In genomic region chrIV:9825196-9825744, ce11 we compare ENCODE assay signal across 6 worm cellular contexts.
A peak's percentile ranks its signal among the peaks of the same experiment; 100 is the strongest.
TF ChIP-seq lines count a peak whose summit lies in the region.

Gene mtr-4, plus strand, starts transcription at chrIV:9825694.

TF ChIP-seq in whole organism, L1 larva, 84 proteins besides CTCF, POLR2A, EP300 and RAD21 (continues in another document):
- TF ChIP-seq zag-1 (tag; optimal IDR thresholded peaks at IDR 0.05; lab: Kevin White, UChicago) (no peak), nhr-77 (tag; optimal IDR thresholded peaks at IDR 0.05; lab: Kevin White, UChicago) (no peak), lsy-2 (tag; optimal IDR thresholded peaks at IDR 0.05; lab: Kevin White, UChicago) (peak in 1 of 2 experiments; percentile 53), unc-130 (tag; optimal IDR thresholded peaks at IDR 0.05; lab: Kevin White, UChicago) (peak; percentile 6), egl-27 (tag; optimal IDR thresholded peaks at IDR 0.05; lab: Kevin White, UChicago) (no peak), mab-9 (GFP tag; IDR thresholded peaks at IDR 0.05; lab: Robert Waterston, UW) (no peak), elt-2 (tag; optimal IDR thresholded peaks at IDR 0.05; lab: Kevin White, UChicago) (peak; percentile 57), nhr-12 (tag; optimal IDR thresholded peaks at IDR 0.05; lab: Kevin White, UChicago) (no peak), ceh-88 (GFP tag; IDR thresholded peaks at IDR 0.05; lab: Robert Waterston, UW) (no peak), sup-37 (GFP tag; optimal IDR thresholded peaks at IDR 0.05; lab: Kevin White, UChicago) (no peak), dpl-1 (GFP tag; optimal IDR thresholded peaks at IDR 0.05; lab: Kevin White, UChicago) (peak; percentile 33 to 73 (median 59)), nhr-71 (tag; optimal IDR thresholded peaks at IDR 0.05; lab: Kevin White, UChicago) (peak; percentile 55), nhr-90 (tag; optimal IDR thresholded peaks at IDR 0.05; lab: Kevin White, UChicago; ENCODE audit: poor library complexity) (no peak), nhr-237 (tag; optimal IDR thresholded peaks at IDR 0.05; lab: Kevin White, UChicago) (no peak), grh-1 (GFP tag; IDR thresholded peaks at IDR 0.05; lab: Robert Waterston, UW) (no peak), fkh-10 (GFP tag; optimal IDR thresholded peaks at IDR 0.05; lab: Kevin White, UChicago) (no peak)

TF ChIP-seq in whole organism, L2 larva, 48 proteins besides CTCF, POLR2A, EP300 and RAD21 (continues in another document):
- TF ChIP-seq mbf-1 (tag; optimal IDR thresholded peaks at IDR 0.05; lab: Kevin White, UChicago), result no peak
- TF ChIP-seq mdl-1 (tag; optimal IDR thresholded peaks at IDR 0.05; lab: Kevin White, UChicago), result no peak
- peak; percentile 50 for TF ChIP-seq C34F6.9 (tag; optimal IDR thresholded peaks at IDR 0.05; lab: Kevin White, UChicago)
- TF ChIP-seq egl-27 (tag; optimal IDR thresholded peaks at IDR 0.05; lab: Kevin White, UChicago), result no peak
- TF ChIP-seq sem-4 (tag; optimal IDR thresholded peaks at IDR 0.05; lab: Kevin White, UChicago), result no peak
- TF ChIP-seq aly-2 (tag; optimal IDR thresholded peaks at IDR 0.05; lab: Kevin White, UChicago), result no peak
- no peak for TF ChIP-seq lin-13 (GFP tag; optimal IDR thresholded peaks at IDR 0.05; lab: Kevin White, UChicago)
- no peak for TF ChIP-seq sma-3 (GFP tag; optimal IDR thresholded peaks at IDR 0.05; lab: Kevin White, UChicago)
- TF ChIP-seq unc-55 (GFP tag; optimal IDR thresholded peaks at IDR 0.05; lab: Kevin White, UChicago), result no peak
- no peak for TF ChIP-seq elt-1 (tag; optimal IDR thresholded peaks at IDR 0.05; lab: Kevin White, UChicago)
- peak; percentile 30 for TF ChIP-seq nhr-129 (tag; optimal IDR thresholded peaks at IDR 0.05; lab: Kevin White, UChicago)
- no peak for TF ChIP-seq lin-11 (tag; optimal IDR thresholded peaks at IDR 0.05; lab: Kevin White, UChicago)
- TF ChIP-seq nhr-237 (tag; optimal IDR thresholded peaks at IDR 0.05; lab: Kevin White, UChicago), result no peak
- TF ChIP-seq zag-1 (tag; optimal IDR thresholded peaks at IDR 0.05; lab: Kevin White, UChicago), result no peak
- TF ChIP-seq fos-1 (tag; optimal IDR thresholded peaks at IDR 0.05; lab: Kevin White, UChicago), result peak; percentile 44
- TF ChIP-seq nhr-25 (tag; optimal IDR thresholded peaks at IDR 0.05; lab: Kevin White, UChicago), result no peak
- no peak for TF ChIP-seq nhr-11 (tag; optimal IDR thresholded peaks at IDR 0.05; lab: Kevin White, UChicago)

TF ChIP-seq in whole organism, L3 larva, 47 proteins besides CTCF, POLR2A, EP300 and RAD21:
- TF ChIP-seq elt-3 (tag; optimal IDR thresholded peaks at IDR 0.05; lab: Kevin White, UChicago) (no peak), sea-2 (GFP tag; optimal IDR thresholded peaks at IDR 0.05; lab: Kevin White, UChicago) (no peak), lin-39 (tag; optimal IDR thresholded peaks at IDR 0.05; lab: Kevin White, UChicago) (no peak), egl-27 (tag; optimal IDR thresholded peaks at IDR 0.05; lab: Kevin White, UChicago) (no peak), ceh-28 (tag; optimal IDR thresholded peaks at IDR 0.05; lab: Kevin White, UChicago) (no peak), pha-4 (tag; optimal IDR thresholded peaks at IDR 0.05; lab: Kevin White, UChicago) (no peak), skn-1 (tag; optimal IDR thresholded peaks at IDR 0.05; lab: Kevin White, UChicago) (peak; percentile 24), mdl-1 (tag; optimal IDR thresholded peaks at IDR 0.05; lab: Kevin White, UChicago) (no peak), elt-2 (tag; optimal IDR thresholded peaks at IDR 0.05; lab: Kevin White, UChicago) (peak; percentile 85), nhr-28 (tag; optimal IDR thresholded peaks at IDR 0.05; lab: Kevin White, UChicago) (no peak), elt-1 (tag; optimal IDR thresholded peaks at IDR 0.05; lab: Kevin White, UChicago) (no peak), nhr-237 (tag; optimal IDR thresholded peaks at IDR 0.05; lab: Kevin White, UChicago) (no peak), egl-5 (tag; optimal IDR thresholded peaks at IDR 0.05; lab: Kevin White, UChicago) (peak; percentile 27), ceh-9 (tag; optimal IDR thresholded peaks at IDR 0.05; lab: Kevin White, UChicago) (no peak), lin-15B (tag; optimal IDR thresholded peaks at IDR 0.05; lab: Kevin White, UChicago) (peak; percentile 62)

TF ChIP-seq in whole organism, L4 larva, 104 proteins besides CTCF, POLR2A, EP300 and RAD21:
- TF ChIP-seq mes-2 (tag; optimal IDR thresholded peaks at IDR 0.05; lab: Kevin White, UChicago; ENCODE audit: poor library complexity, severe bottlenecking), result peak; percentile 8
- TF ChIP-seq spr-1 (tag; optimal IDR thresholded peaks at IDR 0.05; lab: Kevin White, UChicago), result no peak
- TF ChIP-seq ZK546.5 (tag; optimal IDR thresholded peaks at IDR 0.05; lab: Kevin White, UChicago), result no peak
- TF ChIP-seq zip-2 (tag; optimal IDR thresholded peaks at IDR 0.05; lab: Kevin White, UChicago), result no peak
- TF ChIP-seq snpc-1.2 (GFP tag; IDR thresholded peaks at IDR 0.05; lab: Robert Waterston, UW), result peak; percentile 80
- peak; percentile 95 for TF ChIP-seq lin-38 (GFP tag; IDR thresholded peaks at IDR 0.05; lab: Robert Waterston, UW)
- peak; percentile 5 for TF ChIP-seq F49E8.2 (tag; optimal IDR thresholded peaks at IDR 0.05; lab: Kevin White, UChicago; ENCODE audit: borderline replicate concordance)
- peak; percentile 8 for TF ChIP-seq unc-130 (GFP tag; optimal IDR thresholded peaks at IDR 0.05; lab: Kevin White, UChicago)
- peak; percentile 71 for TF ChIP-seq dpl-1 (GFP tag; optimal IDR thresholded peaks at IDR 0.05; lab: Kevin White, UChicago)
- TF ChIP-seq mdl-1 (tag; optimal IDR thresholded peaks at IDR 0.05; lab: Kevin White, UChicago), result peak in 1 of 2 experiments; percentile 17
- TF ChIP-seq pqm-1 (tag; optimal IDR thresholded peaks at IDR 0.05; lab: Kevin White, UChicago), result peak; percentile 27
- TF ChIP-seq tra-1 (GFP tag; IDR thresholded peaks at IDR 0.05; lab: Robert Waterston, UW), result 0 out of 2 replicates have a peak, but pooled peaks have one; percentile 53
- no peak for TF ChIP-seq F44E2.7 (GFP tag; IDR thresholded peaks at IDR 0.05; lab: Robert Waterston, UW)
- TF ChIP-seq nhr-28 (tag; optimal IDR thresholded peaks at IDR 0.05; lab: Kevin White, UChicago), result peak; percentile 3
- TF ChIP-seq nhr-48 (tag; optimal IDR thresholded peaks at IDR 0.05; lab: Kevin White, UChicago), result no peak

TF ChIP-seq in whole organism, midembryonic, 9 proteins besides CTCF, POLR2A, EP300 and RAD21:
- TF ChIP-seq cog-1 (tag; optimal IDR thresholded peaks at IDR 0.05; lab: Kevin White, UChicago) (no peak), ref-1 (GFP tag; conservative IDR thresholded peaks at IDR 0.05; lab: Robert Waterston, UW) (no peak), klf-2 (GFP tag; conservative IDR thresholded peaks at IDR 0.05; lab: Robert Waterston, UW) (no peak), ztf-29 (GFP tag; IDR thresholded peaks at IDR 0.05; lab: Robert Waterston, UW) (peak; percentile 64; the same call in 1 of the 2 replicates), T22C8.4 (GFP tag; IDR thresholded peaks at IDR 0.05; lab: Robert Waterston, UW) (no peak), flt-1 (GFP tag; IDR thresholded peaks at IDR 0.05; lab: Robert Waterston, UW) (no peak), tab-1 (GFP tag; IDR thresholded peaks at IDR 0.05; lab: Robert Waterston, UW) (no peak)

TF ChIP-seq in whole organism, young adult, 124 proteins besides CTCF, POLR2A, EP300 and RAD21 (continues in another document):
- TF ChIP-seq attf-6 (GFP tag; IDR thresholded peaks at IDR 0.05; lab: Robert Waterston, UW) (0 out of 2 replicates have a peak, but pooled peaks have one; percentile 17), hmg-1.2 (GFP tag; IDR thresholded peaks at IDR 0.05; lab: Robert Waterston, UW) (peak; percentile 51), B0019.2 (GFP tag; conservative IDR thresholded peaks at IDR 0.05; lab: Robert Waterston, UW) (no peak), dpl-1 (GFP tag; optimal IDR thresholded peaks at IDR 0.05; lab: Kevin White, UChicago) (peak; percentile 45), pbrm-1 (GFP tag; IDR thresholded peaks at IDR 0.05; lab: Robert Waterston, UW) (peak; percentile 53; the same call in 1 of the 2 replicates), lsl-1 (GFP tag; optimal IDR thresholded peaks at IDR 0.05; lab: Kevin White, UChicago) (peak; percentile 98), F49E8.2 (tag; optimal IDR thresholded peaks at IDR 0.05; lab: Kevin White, UChicago; ENCODE audit: insufficient read depth) (peak; percentile 47), attf-5 (GFP tag; optimal IDR thresholded peaks at IDR 0.05; lab: Kevin White, UChicago) (peak; percentile 71), Y79H2A.3 (GFP tag; conservative IDR thresholded peaks at IDR 0.05; lab: Robert Waterston, UW) (no peak), sea-2 (GFP tag; IDR thresholded peaks at IDR 0.05; lab: Robert Waterston, UW) (no peak), mcd-1 (GFP tag; IDR thresholded peaks at IDR 0.05; lab: Robert Waterston, UW) (peak; percentile 91), dox-1 (GFP tag; IDR thresholded peaks at IDR 0.05; lab: Robert Waterston, UW) (peak; percentile 77; the same call in 1 of the 2 replicates), cebp-1 (GFP tag; IDR thresholded peaks at IDR 0.05; lab: Robert Waterston, UW) (no peak), cebp-1 (tag; optimal IDR thresholded peaks at IDR 0.05; lab: Kevin White, UChicago) (no peak), repo-1 (tag; optimal IDR thresholded peaks at IDR 0.05; lab: Kevin White, UChicago) (no peak), akir-1 (GFP tag; optimal IDR thresholded peaks at IDR 0.05; lab: Kevin White, UChicago) (no peak), ceh-91 (GFP tag; IDR thresholded peaks at IDR 0.05; lab: Robert Waterston, UW) (peak; percentile 77), nfyb-1 (GFP tag; IDR thresholded peaks at IDR 0.05; lab: Robert Waterston, UW) (no peak), snpc-4 (GFP tag; optimal IDR thresholded peaks at IDR 0.05; lab: Kevin White, UChicago) (peak; percentile 64), snpc-4 (tag; optimal IDR thresholded peaks at IDR 0.05; lab: Kevin White, UChicago) (peak in 3 of 4 experiments; percentile 9 to 71 (median 69)), xnd-1 (tag; optimal IDR thresholded peaks at IDR 0.05; lab: Kevin White, UChicago) (peak; percentile 93), zfh-2 (GFP tag; conservative IDR thresholded peaks at IDR 0.05; lab: Robert Waterston, UW) (no peak), attf-3 (GFP tag; conservative IDR thresholded peaks at IDR 0.05; lab: Robert Waterston, UW) (peak; percentile 40), athp-1 (tag; optimal IDR thresholded peaks at IDR 0.05; lab: Kevin White, UChicago) (peak; percentile 34), B0336.3 (GFP tag; IDR thresholded peaks at IDR 0.05; lab: Robert Waterston, UW) (0 out of 2 replicates have a peak, but pooled peaks have one; percentile 34), efl-1 (GFP tag; optimal IDR thresholded peaks at IDR 0.05; lab: Kevin White, UChicago) (peak; percentile 74), madf-8 (GFP tag; conservative IDR thresholded peaks at IDR 0.05; lab: Robert Waterston, UW) (peak; percentile 90), F33H1.4 (GFP tag; IDR thresholded peaks at IDR 0.05; lab: Robert Waterston, UW) (peak; percentile 96), madf-6 (GFP tag; IDR thresholded peaks at IDR 0.05; lab: Robert Waterston, UW) (peak; percentile 96), pha-4 (tag; optimal IDR thresholded peaks at IDR 0.05; lab: Kevin White, UChicago) (no peak), ceh-100 (GFP tag; IDR thresholded peaks at IDR 0.05; lab: Robert Waterston, UW) (peak; percentile 43), nhr-90 (tag; optimal IDR thresholded peaks at IDR 0.05; lab: Kevin White, UChicago) (no peak)
